Fruit fly (Drosophila melanogaster): ENCODE results near the gene ras.

dm6 chrX:10723488-10724254 is 20.6 kb upstream of the ras start:
- TF ChIP-seq pan (optimal IDR thresholded peaks at IDR 0.05) (no peak), EcR (GFP tag; optimal IDR thresholded peaks at IDR 0.05) (no peak), psq (optimal IDR thresholded peaks at IDR 0.05) (no peak)

All from whole organism.